Fruit fly (Drosophila melanogaster): Measurements from ENCODE around the gene neo.

DNA sequence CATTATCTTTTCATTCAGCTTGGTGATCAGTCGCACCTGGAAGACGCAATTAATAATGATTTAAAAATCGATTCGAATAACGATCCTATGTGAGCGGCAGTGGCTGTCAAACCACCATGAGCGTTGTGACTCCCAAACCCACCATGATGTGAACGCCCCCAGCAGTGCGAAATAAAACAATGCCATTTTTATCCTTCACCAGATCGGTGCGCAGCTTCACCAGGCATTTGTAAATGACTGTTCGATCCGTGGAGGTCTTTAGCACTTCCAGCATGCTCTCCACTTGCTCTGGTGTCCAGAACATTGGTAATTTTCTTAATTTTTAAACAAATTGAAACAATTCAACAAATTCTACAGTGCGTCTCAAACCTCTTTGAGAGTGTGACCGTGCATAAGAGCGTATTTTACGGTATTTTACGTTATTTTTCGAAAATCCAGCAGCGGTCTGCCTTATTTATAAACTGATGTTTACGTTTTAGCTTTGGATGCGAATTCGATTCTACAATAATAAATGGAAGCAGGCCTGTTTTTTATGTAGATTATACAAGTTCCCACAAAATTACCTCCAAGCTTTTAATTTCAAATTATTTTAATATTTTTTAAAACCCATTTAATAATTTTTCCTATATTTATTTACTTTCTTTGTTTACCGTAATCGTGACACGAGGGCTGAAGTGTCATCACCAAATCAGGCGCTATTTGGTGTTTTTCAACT lies 19.8 kb upstream of the neo start, which contains the start of the genes Rnb and Drice:
- peak; percentile 60 for TF ChIP-seq CG14711 (tag; optimal IDR thresholded peaks at IDR 0.05)
- TF ChIP-seq Mnt (GFP tag; optimal IDR thresholded peaks at IDR 0.05) = peak; percentile 50
- TF ChIP-seq toe (GFP tag; optimal IDR thresholded peaks at IDR 0.05) = no peak
- no peak for TF ChIP-seq Crg-1 (GFP tag; optimal IDR thresholded peaks at IDR 0.05)
- peak; percentile 37 for TF ChIP-seq CG1620 (GFP tag; optimal IDR thresholded peaks at IDR 0.05)
- TF ChIP-seq bab1 (GFP tag; optimal IDR thresholded peaks at IDR 0.05) = no peak
